Worm (Caenorhabditis elegans): ENCODE results near the gene T19D12.5.

- TF ChIP-seq madf-3 (GFP tag; IDR thresholded peaks at IDR 0.05), result no peak
- no peak for TF ChIP-seq T26A5.8 (tag; optimal IDR thresholded peaks at IDR 0.05)
- no peak for TF ChIP-seq ama-1 (optimal IDR thresholded peaks at IDR 0.05)
- no peak for TF ChIP-seq ama-1 (GFP tag; optimal IDR thresholded peaks at IDR 0.05)
- no peak for TF ChIP-seq F49E8.2 (tag; optimal IDR thresholded peaks at IDR 0.05; ENCODE audit: insufficient read depth)
- TF ChIP-seq xnd-1 (tag; optimal IDR thresholded peaks at IDR 0.05), result no peak
- TF ChIP-seq unc-62 (GFP tag; optimal IDR thresholded peaks at IDR 0.05), result no peak
- TF ChIP-seq F37B4.10 (GFP tag; IDR thresholded peaks at IDR 0.05), result no peak
- no peak for TF ChIP-seq die-1 (tag; optimal IDR thresholded peaks at IDR 0.05)
These were observed at the start of gene T19D12.5 for ce11 chrII:6636136-6636535.

Data from whole organism, young adult.